Worm (Caenorhabditis elegans) whole organism, mixed stage, embryonic: Measurements from ENCODE around the gene F53B7.7.

Experiments
- bed-3 ChIP-seq: fragments of 200-800 bp; sonication (Bioruptor generic); optimal IDR thresholded peaks from 3 replicates; lab custom pipeline; 2018; ENCODE audit warnings: mild to moderate bottlenecking, missing genetic modification characterization, moderate library complexity, missing compliant biosample characterization
- ceh-43 ChIP-seq: fragments of 200-800 bp; sonication (Bioruptor generic); optimal IDR thresholded peaks from 2 replicates; lab custom pipeline; 2018; ENCODE audit warnings: mild to moderate bottlenecking, missing genetic modification characterization, moderate library complexity, missing compliant biosample characterization
- hlh-1 ChIP-seq: fragments of 150-350 bp; optimal IDR thresholded peaks from 2 replicates; lab custom pipeline; 2014; ENCODE audit warnings: missing biosample characterization, missing genetic modification reagents, missing genetic modification characterization
- lsy-2 ChIP-seq: fragments of 150-350 bp; optimal IDR thresholded peaks from 2 replicates; lab custom pipeline; 2014; ENCODE audit warnings: missing biosample characterization, missing genetic modification characterization
- mab-5 ChIP-seq: fragments of 150-350 bp; optimal IDR thresholded peaks from 2 replicates; lab custom pipeline; 2014; ENCODE audit warnings: missing biosample characterization, missing genetic modification characterization
- nhr-76 ChIP-seq: sonication (generic microtip); optimal IDR thresholded peaks from 2 replicates; lab custom pipeline; 2017; ENCODE audit warnings: missing biosample characterization, missing genetic modification characterization
- unc-39 ChIP-seq: fragments of 150-350 bp; optimal IDR thresholded peaks from 2 replicates; lab custom pipeline; 2014; ENCODE audit warnings: missing biosample characterization, missing genetic modification characterization
- unc-62 ChIP-seq: fragments of 150-350 bp; optimal IDR thresholded peaks from 2 replicates; lab custom pipeline; 2014; ENCODE audit warnings: missing biosample characterization, missing genetic modification reagents, missing genetic modification characterization
- ztf-11 ChIP-seq: fragments of 150-350 bp; optimal IDR thresholded peaks from 2 replicates; lab custom pipeline; 2014; ENCODE audit warnings: missing biosample characterization, missing genetic modification characterization

DNA sequence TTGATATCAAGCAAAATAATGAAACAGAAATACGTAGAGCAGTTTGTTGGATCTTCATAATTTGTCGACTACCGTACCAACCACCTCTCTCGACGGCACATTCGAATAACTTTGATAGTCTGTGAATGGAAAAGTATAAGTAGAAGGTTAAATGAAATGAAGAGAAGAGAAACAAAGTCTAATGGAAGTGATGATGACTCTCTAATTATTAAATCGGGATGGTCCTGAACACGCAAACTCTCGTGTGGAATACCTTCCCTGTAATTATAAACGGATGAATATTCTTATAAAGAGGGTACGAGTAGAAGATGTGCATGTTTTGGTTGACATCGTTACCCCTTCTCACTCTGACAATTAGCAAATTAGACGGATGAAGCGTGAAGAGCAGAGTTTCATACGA, 23.9 kb downstream of the F53B7.7 start, which contains the start of the genes C13G3.12 and hot-6:
- TF ChIP-seq nhr-76 (tag; lab: Kevin White, UChicago) (no peak), unc-62 (GFP tag; lab: Kevin White, UChicago) (no peak), lsy-2 (no peak), hlh-1 (tag; lab: Kevin White, UChicago) (no peak), unc-39 (no peak), bed-3 (GFP tag; lab: Kevin White, UChicago) (no peak), ceh-43 (GFP tag; lab: Kevin White, UChicago) (no peak), ztf-11 (no peak), mab-5 (tag; lab: Kevin White, UChicago) (no peak)
